Fruit fly (Drosophila melanogaster) whole organism, adult: ENCODE results near the gene CG3597.

Experiments used
- CG12768 ChIP-seq: fragments of 200-800 bp; sonication (Bioruptor generic); optimal IDR thresholded peaks from 2 replicates; lab custom pipeline; 2017; ENCODE audit warnings: missing biosample characterization, missing genetic modification characterization, mild to moderate bottlenecking, moderate library complexity, missing genetic modification reagents
- CG14711 ChIP-seq: fragments of 200-800 bp; sonication (Bioruptor generic); optimal IDR thresholded peaks from 2 replicates; lab custom pipeline; 2018; ENCODE audit warnings: missing biosample characterization, mild to moderate bottlenecking, missing genetic modification characterization, moderate library complexity
- CG33017 ChIP-seq: fragments of 200-800 bp; sonication (Bioruptor generic); optimal IDR thresholded peaks from 2 replicates; lab custom pipeline; 2018; ENCODE audit warnings: missing biosample characterization, mild to moderate bottlenecking, missing genetic modification characterization, moderate library complexity
- CG7045 ChIP-seq: fragments of 200-800 bp; sonication (Bioruptor generic); optimal IDR thresholded peaks from 2 replicates; lab custom pipeline; 2017; ENCODE audit warnings: missing biosample characterization, mild to moderate bottlenecking, missing genetic modification characterization
- CG7101 ChIP-seq: fragments of 200-800 bp; sonication (Bioruptor generic); optimal IDR thresholded peaks from 2 replicates; lab custom pipeline; 2018; ENCODE audit warnings: missing biosample characterization, mild to moderate bottlenecking, missing genetic modification characterization, moderate library complexity
- Crg-1 ChIP-seq: fragments of 200-800 bp; sonication (Bioruptor generic); optimal IDR thresholded peaks from 2 replicates; lab custom pipeline; 2016; ENCODE audit warnings: missing biosample characterization, missing genetic modification characterization
- Hr96 ChIP-seq: fragments of 200-800 bp; sonication (Bioruptor generic); optimal IDR thresholded peaks from 2 replicates; lab custom pipeline; 2016; ENCODE audit warnings: missing biosample characterization, missing genetic modification characterization
- kay ChIP-seq: fragments of 200-800 bp; sonication (Bioruptor generic); peaks from one replicate; lab custom pipeline; 2016; ENCODE audit warnings: missing biosample characterization, missing genetic modification characterization, borderline replicate concordance
- ovo ChIP-seq: fragments of 200-800 bp; sonication (Bioruptor generic); optimal IDR thresholded peaks from 2 replicates; lab custom pipeline; 2016; ENCODE audit warnings: missing biosample characterization, missing genetic modification characterization
- pad ChIP-seq: fragments of 200-800 bp; sonication (Bioruptor generic); optimal IDR thresholded peaks from 3 replicates; lab custom pipeline; 2017; ENCODE audit warnings: missing biosample characterization, missing genetic modification characterization, mild to moderate bottlenecking, moderate library complexity, missing genetic modification reagents
- tj ChIP-seq: fragments of 200-800 bp; sonication (Bioruptor generic); optimal IDR thresholded peaks from 3 replicates; lab custom pipeline; 2017; ENCODE audit warnings: missing biosample characterization, mild to moderate bottlenecking, missing genetic modification characterization, moderate library complexity
- toe ChIP-seq: fragments of 200-800 bp; sonication (Bioruptor generic); optimal IDR thresholded peaks from 2 replicates; lab custom pipeline; 2016; ENCODE audit warnings: missing biosample characterization, missing genetic modification characterization

dm6 chr2L:2394872-2395271, 23.5 kb upstream of the CG3597 start:
- no peak for TF ChIP-seq CG12768
- TF ChIP-seq tj (GFP tag; lab: Kevin White, UChicago), result no peak
- no peak for TF ChIP-seq ovo
- no peak for TF ChIP-seq CG7045 (GFP tag; lab: Kevin White, UChicago)
- no peak for TF ChIP-seq toe (GFP tag; lab: Kevin White, UChicago)
- no peak for TF ChIP-seq kay (GFP tag; lab: Kevin White, UChicago)
- TF ChIP-seq CG33017 (tag; lab: Kevin White, UChicago), result no peak
- no peak for TF ChIP-seq CG14711 (tag; lab: Kevin White, UChicago)
- TF ChIP-seq Crg-1 (GFP tag; lab: Kevin White, UChicago), result no peak
- TF ChIP-seq pad (GFP tag; lab: Kevin White, UChicago), result no peak
- TF ChIP-seq CG7101, result no peak
- no peak for TF ChIP-seq Hr96 (GFP tag; lab: Kevin White, UChicago)
